Worm (Caenorhabditis elegans) whole organism, young adult: Measurements from ENCODE around the gene her-1.
A peak's percentile ranks its signal among the peaks of the same experiment; 100 is the strongest.

ENCODE experiments used
- F49E8.2 ChIP-seq: sonication (generic microtip); optimal IDR thresholded peaks from 3 replicates; lab custom pipeline; 2017; ENCODE audit warnings: missing genetic modification characterization, mild to moderate bottlenecking, missing compliant biosample characterization, antibody characterized with exemption, moderate library complexity; ENCODE audit not compliant: insufficient read depth
- K11D2.4 ChIP-seq: fragments of 200-800 bp; sonication (Bioruptor generic); IDR thresholded peaks from 2 replicates; pipeline ENCODE4 v1.3.6; 2022; ENCODE audit warnings: missing genetic modification reagents, missing genetic modification characterization, missing compliant biosample characterization
- egl-44 ChIP-seq: fragments of 200-800 bp; sonication (Bioruptor generic); IDR thresholded peaks from 2 replicates; pipeline ENCODE4 v1.3.6; 2022; ENCODE audit warnings: missing genetic modification reagents, missing genetic modification characterization, missing compliant biosample characterization
- let-607 ChIP-seq, 2 experiments: fragments of 200-800 bp in 1 of 2; sonication (Bioruptor generic) in 1 of 2; sonication (generic microtip) in 1 of 2; optimal IDR thresholded peaks; 2 replicates each; lab custom pipeline; 2016 to 2018; ENCODE audit warnings: mild to moderate bottlenecking in 2 of 2, missing compliant biosample characterization in 2 of 2, missing genetic modification characterization in 2 of 2, moderate library complexity in 2 of 2, missing genotype in 1 of 2
- lin-26 ChIP-seq: fragments of 200-800 bp; sonication (Bioruptor generic); IDR thresholded peaks from 2 replicates; pipeline ENCODE4 v1.3.6; 2022; ENCODE audit warnings: missing genetic modification reagents, missing genetic modification characterization, missing compliant biosample characterization
- lsl-1 ChIP-seq: fragments of 200-800 bp; sonication (Bioruptor generic); optimal IDR thresholded peaks from 2 replicates; lab custom pipeline; 2018; ENCODE audit warnings: mild to moderate bottlenecking, missing genetic modification characterization, moderate library complexity, missing compliant biosample characterization
- nhr-90 ChIP-seq: sonication (generic microtip); optimal IDR thresholded peaks from 2 replicates; lab custom pipeline; 2016; ENCODE audit warnings: missing genotype, mild to moderate bottlenecking, missing genetic modification characterization, missing compliant biosample characterization
- pha-4 ChIP-seq: fragments of 150-350 bp; sonication (generic microtip); optimal IDR thresholded peaks from 2 replicates; lab custom pipeline; 2014; ENCODE audit warnings: missing biosample characterization, missing genetic modification reagents, missing genetic modification characterization
- snpc-4 ChIP-seq, 5 experiments: fragments of 150-350 bp in 1 of 5; sonication (generic microtip) in 4 of 5; optimal IDR thresholded peaks; 2 replicates each; lab custom pipeline; 2014 to 2018; ENCODE audit warnings: missing genetic modification characterization in 5 of 5, missing biosample characterization in 3 of 5, antibody characterized with exemption in 2 of 5, mild to moderate bottlenecking in 2 of 5, missing compliant biosample characterization in 2 of 5, missing genotype in 2 of 5, moderate library complexity in 2 of 5, missing genetic modification reagents in 1 of 5
- somi-1 ChIP-seq: fragments of 200-800 bp; sonication (Bioruptor generic); optimal IDR thresholded peaks from 2 replicates; lab custom pipeline; 2018; ENCODE audit warnings: mild to moderate bottlenecking, missing genetic modification characterization, missing compliant biosample characterization
- unc-130 ChIP-seq: sonication (generic microtip); optimal IDR thresholded peaks from 2 replicates; lab custom pipeline; 2016; ENCODE audit warnings: missing genetic modification reagents, missing genetic modification characterization, missing compliant biosample characterization
- unc-62 ChIP-seq: fragments of 150-350 bp; optimal IDR thresholded peaks from 2 replicates; lab custom pipeline; 2014; ENCODE audit warnings: missing biosample characterization, missing genetic modification reagents, missing genetic modification characterization

- TF ChIP-seq egl-44 (GFP tag; lab: Robert Waterston, UW): no peak
- no peak for TF ChIP-seq unc-130 (GFP tag; lab: Kevin White, UChicago)
- no peak for TF ChIP-seq snpc-4 (GFP tag; optimal IDR thresholded peaks at IDR 0.05; lab: Kevin White, UChicago)
- no peak for TF ChIP-seq snpc-4 (tag; optimal IDR thresholded peaks at IDR 0.05; lab: Kevin White, UChicago)
- no peak for TF ChIP-seq somi-1 (GFP tag; lab: Kevin White, UChicago)
- no peak for TF ChIP-seq unc-62 (GFP tag; lab: Kevin White, UChicago)
- TF ChIP-seq let-607 (tag; optimal IDR thresholded peaks at IDR 0.05; lab: Kevin White, UChicago): no peak
- no peak for TF ChIP-seq lin-26 (GFP tag; lab: Robert Waterston, UW)
- no peak for TF ChIP-seq F49E8.2 (tag; lab: Kevin White, UChicago)
- no peak for TF ChIP-seq K11D2.4
- TF ChIP-seq pha-4 (tag; lab: Kevin White, UChicago): no peak
- TF ChIP-seq lsl-1 (GFP tag; lab: Kevin White, UChicago): peak; percentile 86
- TF ChIP-seq nhr-90 (tag; lab: Kevin White, UChicago): no peak
Observed at ce11 chrV:9703549-9703948, 6.7 kb downstream of the her-1 start.
